Worm (Caenorhabditis elegans) whole organism, L4/young adult: ENCODE data around the gene nex-4.

Experiments
- W03F9.2 ChIP-seq: fragments of 150-350 bp; optimal IDR thresholded peaks from 2 replicates; lab custom pipeline; 2014; ENCODE audit warnings: missing biosample characterization, missing genetic modification characterization
- dao-5 ChIP-seq: sonication (generic microtip); optimal IDR thresholded peaks from 2 replicates; lab custom pipeline; 2016; ENCODE audit warnings: missing genotype, missing genetic modification characterization, moderate library complexity, missing compliant biosample characterization
- him-1 ChIP-seq: sonication (generic microtip); optimal IDR thresholded peaks from 2 replicates; lab custom pipeline; 2016; ENCODE audit warnings: missing genotype, missing genetic modification reagents, missing genetic modification characterization, missing compliant biosample characterization

nex-4 gene

DNA sequence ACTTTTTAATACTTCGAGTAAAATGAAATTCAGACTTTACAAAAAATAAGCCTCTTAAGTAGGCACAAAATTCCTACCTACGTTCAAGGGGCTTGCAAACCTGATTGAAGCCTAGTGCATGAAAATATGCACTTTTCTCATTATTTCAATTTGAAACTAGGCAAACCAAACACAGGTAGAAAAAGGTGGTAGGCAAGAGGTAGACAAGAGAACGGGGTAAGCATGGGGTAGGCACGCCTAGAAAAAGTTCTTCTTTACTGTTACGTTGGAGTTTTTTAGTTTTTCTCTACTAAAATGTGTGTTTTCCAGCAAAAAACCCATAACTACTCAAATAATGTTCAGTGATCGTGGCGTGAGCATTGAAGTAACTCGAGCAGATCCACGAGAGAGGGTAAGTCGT lies at the start of gene nex-4:
nex-4 (plus strand) TSS at position 301 of the 400 bp plus-strand sequence.
- no peak for TF ChIP-seq dao-5 (tag; lab: Kevin White, UChicago)
- TF ChIP-seq W03F9.2 (tag; lab: Kevin White, UChicago): no peak
- no peak for TF ChIP-seq him-1 (tag; lab: Kevin White, UChicago)

DNA sequence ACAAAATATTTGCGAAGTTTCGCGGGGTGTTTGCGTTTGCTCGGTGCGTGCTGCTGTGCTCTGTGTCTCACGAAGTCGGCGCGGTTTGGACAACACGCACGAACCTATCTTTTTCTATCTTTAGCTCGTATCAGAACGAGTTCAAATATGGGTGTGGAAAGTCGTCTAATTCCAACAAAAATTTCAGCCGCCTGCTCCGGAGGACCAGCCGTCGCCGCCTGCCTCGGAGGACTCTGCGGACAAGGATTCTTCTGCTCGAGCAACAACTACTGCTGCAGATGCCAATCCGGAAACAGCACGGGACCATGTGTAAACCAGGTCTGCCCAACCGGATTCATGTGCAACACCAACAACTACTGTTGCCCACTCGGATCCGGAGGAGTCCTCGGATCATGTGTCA lies 49.3 kb upstream of the nex-4 start:
- no peak for TF ChIP-seq him-1 (tag; lab: Kevin White, UChicago)
- TF ChIP-seq W03F9.2 (tag; lab: Kevin White, UChicago): no peak
- no peak for TF ChIP-seq dao-5 (tag; lab: Kevin White, UChicago)

DNA sequence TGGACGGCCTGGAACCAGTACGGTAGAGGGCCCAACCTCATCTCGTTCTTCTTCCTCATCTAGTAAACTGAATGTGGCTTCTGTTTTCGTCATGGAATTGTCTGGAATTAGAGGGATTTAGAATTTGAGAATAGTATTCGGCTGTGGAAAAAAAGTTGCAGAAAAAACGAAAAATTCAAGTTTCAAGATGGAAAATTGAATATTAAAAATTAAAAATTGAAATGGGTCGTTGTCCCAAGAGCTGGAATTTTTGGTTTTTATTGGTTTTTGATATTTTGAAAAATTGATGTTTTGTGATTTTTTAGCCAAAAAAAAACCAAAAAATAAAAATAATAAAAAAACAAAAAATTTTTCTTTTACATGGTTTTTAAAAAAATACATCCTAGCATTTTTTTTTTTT lies 45.4 kb upstream of the nex-4 start, which contains the start of gene R02F11.3:
R02F11.3 (minus strand) TSS at position 101 of the 400 bp plus-strand sequence.
- TF ChIP-seq him-1 (tag; lab: Kevin White, UChicago) (no peak), dao-5 (tag; lab: Kevin White, UChicago) (no peak), W03F9.2 (tag; lab: Kevin White, UChicago) (no peak)

DNA sequence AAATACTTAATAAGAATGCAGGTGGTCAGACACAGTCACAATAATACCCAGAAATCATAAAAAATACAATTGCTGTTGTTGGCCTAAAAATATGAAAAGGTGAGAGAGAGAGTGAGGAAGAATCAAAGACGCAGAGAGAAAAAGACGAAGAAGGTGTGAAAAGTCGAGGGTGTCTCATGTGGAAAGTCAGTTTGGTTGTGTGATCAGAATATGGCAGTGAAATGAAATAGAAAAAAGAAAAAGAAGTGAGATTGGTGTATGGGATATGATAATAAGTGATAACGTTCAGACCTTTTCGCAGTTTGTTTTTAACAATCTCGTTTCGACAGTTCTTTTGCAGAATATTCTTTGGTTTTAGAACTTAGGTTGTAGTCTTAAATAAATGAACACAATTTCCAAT lies 44.4 kb upstream of the nex-4 start:
- TF ChIP-seq dao-5 (tag; lab: Kevin White, UChicago) (no peak), W03F9.2 (tag; lab: Kevin White, UChicago) (no peak), him-1 (tag; lab: Kevin White, UChicago) (no peak)

DNA sequence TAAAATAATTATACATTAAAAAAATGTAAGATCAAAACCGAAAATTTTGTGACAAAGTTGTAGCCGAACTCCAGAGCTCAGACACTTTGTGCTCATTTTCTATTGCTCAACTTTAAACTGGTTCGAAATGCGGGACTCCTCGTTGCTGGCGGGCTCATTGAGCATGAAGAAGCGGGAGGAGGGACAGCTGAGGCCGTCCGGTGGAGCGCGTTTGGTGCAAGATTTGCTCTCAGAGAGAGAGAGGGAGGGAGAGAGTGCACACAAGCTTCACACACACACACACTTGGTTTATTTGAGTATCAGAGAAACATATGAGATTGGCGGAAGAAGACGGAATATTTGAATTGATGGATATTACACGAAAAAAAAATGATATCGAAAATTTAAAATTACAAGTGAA lies 40.6 kb upstream of the nex-4 start:
- TF ChIP-seq W03F9.2 (tag; lab: Kevin White, UChicago) (no peak), him-1 (tag; lab: Kevin White, UChicago) (no peak)

DNA sequence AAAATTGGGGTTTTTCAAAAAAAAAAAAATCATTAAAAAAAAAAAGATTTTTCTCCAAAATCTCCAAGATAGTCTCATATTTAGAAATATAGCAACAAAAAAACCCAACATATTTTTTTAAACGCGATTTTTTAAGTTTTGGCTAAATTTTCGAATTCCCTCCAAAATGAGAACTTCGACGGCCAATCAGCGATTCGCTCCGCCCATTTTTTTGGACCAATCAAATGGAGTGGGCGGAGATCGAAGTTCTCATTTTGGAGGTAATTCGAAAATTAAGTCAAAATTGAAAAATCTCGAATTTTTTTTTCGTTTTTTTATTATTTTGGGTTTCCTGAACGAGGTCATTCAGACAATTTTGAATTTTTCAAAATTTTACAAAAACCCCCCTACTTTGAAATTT lies 37.4 kb upstream of the nex-4 start:
- TF ChIP-seq W03F9.2 (tag; lab: Kevin White, UChicago): no peak
- no peak for TF ChIP-seq him-1 (tag; lab: Kevin White, UChicago)
- no peak for TF ChIP-seq dao-5 (tag; lab: Kevin White, UChicago)

DNA sequence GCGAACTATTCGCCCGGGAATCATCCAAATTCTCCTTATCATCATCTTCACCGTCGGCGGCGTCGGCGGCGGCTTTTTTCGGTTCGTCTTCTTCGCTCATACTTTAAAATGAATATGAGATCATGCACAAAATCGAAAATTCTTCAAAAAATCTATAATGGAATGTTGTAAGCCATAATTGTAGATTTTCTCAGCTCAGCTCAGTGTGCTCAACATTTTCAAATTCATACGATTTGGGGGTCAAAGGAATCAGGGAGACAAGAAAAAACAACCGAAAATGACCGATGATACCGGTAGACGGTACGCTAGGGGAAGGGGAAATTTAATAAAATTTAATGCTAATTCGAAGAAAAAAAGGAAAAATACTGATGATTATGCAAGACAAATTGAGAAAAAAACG lies 32.7 kb upstream of the nex-4 start, which contains the start of gene ccep-97:
ccep-97 (minus strand) TSS at position 101 of the 400 bp plus-strand sequence.
- TF ChIP-seq dao-5 (tag; lab: Kevin White, UChicago) (no peak), him-1 (tag; lab: Kevin White, UChicago) (no peak), W03F9.2 (tag; lab: Kevin White, UChicago) (no peak)

DNA sequence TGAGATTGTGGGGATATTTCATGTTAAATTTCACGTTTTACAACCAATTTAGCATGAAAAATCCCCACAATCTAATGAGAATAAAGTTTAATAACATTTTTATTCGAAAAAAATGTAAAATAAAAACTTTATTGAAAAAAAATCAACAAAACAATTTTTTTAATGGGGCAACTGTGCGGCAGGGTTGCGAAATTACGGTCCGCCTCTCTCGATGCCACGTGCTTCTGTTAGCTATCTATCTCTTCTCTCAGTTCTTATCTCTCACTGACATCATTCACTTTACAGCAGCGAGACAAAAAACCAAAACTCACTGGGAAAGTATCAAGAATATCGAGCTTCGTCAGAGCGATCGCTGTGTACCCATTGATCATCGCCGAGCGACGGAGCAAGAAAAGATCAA lies 30.6 kb upstream of the nex-4 start:
- no peak for TF ChIP-seq him-1 (tag; lab: Kevin White, UChicago)
- no peak for TF ChIP-seq dao-5 (tag; lab: Kevin White, UChicago)
- no peak for TF ChIP-seq W03F9.2 (tag; lab: Kevin White, UChicago)

DNA sequence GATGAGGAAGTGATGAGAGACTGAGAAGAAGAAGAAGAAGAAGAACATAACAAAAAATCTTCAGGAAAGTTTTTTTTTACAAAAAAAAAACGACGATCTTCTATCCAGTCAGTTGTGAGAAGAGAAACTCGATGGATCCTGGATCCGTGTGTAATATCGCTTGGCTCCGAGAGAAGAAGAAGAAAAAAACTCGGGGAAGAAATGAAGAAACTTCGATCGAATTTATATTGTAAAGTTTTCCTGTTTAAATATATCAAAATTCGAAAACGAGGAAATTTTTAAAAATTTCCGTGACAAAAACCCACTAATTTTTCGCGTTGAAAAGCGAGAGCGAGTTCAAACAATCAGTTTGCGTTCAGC lies 27.9 kb upstream of the nex-4 start, which contains the start of gene adss-1:
adss-1 (minus strand) TSS at position 101 of the 360 bp plus-strand sequence.
- TF ChIP-seq dao-5 (tag; lab: Kevin White, UChicago): no peak
- no peak for TF ChIP-seq W03F9.2 (tag; lab: Kevin White, UChicago)
- TF ChIP-seq him-1 (tag; lab: Kevin White, UChicago): no peak

DNA sequence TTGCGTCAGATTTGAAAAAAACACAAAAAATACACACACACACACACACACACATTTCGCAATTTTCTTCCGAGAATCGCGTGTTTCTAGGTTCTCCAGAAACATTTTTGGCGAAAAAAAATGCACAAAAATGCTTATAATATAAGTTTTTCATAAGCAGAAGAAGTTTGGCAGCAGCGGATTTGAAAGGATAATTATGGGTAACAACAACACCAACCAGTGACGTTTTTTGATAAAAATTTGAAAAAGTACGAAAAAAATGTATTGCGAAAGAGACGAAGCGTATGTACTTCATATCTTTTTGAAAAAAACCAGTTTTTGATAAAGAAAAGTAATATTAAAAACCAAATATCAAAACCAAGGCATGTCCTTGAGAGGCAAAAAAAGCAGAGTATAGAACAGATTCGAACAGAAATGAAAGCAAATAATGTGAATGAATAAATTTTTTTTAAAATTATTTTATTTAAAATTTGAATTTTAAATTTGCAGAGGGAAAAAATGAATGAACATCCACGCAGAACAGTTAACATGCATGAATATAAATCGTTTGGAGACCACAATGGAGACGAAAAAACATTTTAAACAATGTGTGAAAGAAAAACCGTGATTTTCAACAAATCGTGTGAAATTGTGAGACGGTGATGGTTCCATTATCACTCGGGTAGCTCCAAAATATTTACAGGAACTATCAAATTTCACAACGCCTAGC lies 27.4 kb upstream of the nex-4 start:
- peak; percentile 11 for TF ChIP-seq W03F9.2 (tag; lab: Kevin White, UChicago)
- TF ChIP-seq dao-5 (tag; lab: Kevin White, UChicago): no peak
- TF ChIP-seq him-1 (tag; lab: Kevin White, UChicago): peak; percentile 0

DNA sequence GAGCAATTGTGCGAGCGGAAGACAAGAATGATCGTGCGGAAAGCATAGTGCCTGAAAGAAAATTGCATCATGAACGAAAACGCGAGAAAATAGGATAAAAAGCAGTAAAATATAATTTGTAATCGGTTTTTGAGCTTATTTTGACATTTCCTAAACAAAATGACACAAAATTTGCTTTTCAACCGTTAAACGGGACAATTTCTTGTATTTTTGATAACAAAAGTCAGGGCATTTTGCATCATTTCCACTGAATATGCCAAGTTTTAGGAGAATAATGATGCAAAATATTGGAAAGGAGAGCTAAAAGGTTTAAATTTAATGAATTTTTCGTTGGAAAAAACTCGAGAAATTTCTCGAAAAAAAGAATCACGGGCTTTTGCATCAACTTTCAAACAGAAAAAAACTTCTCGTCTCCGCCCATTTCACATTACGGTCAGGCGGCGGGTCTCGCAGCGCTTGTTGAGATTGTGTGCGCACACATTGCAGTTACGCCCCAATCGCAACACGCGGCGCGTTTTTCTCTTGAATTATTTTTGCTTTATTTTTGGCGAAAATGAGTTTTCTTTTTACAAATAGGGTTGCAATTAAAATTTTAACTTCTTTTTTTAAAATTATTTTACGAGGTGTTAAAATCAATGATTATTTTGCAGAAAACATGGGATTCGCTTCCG lies 24.4 kb upstream of the nex-4 start, which contains the start of the genes hsp-6 and C37H5.5:
hsp-6 (minus strand) TSS at position 51 of the 671 bp plus-strand sequence.
C37H5.5 (plus strand) TSS at position 651 of the 671 bp plus-strand sequence.
- TF ChIP-seq him-1 (tag; lab: Kevin White, UChicago) (peak; percentile 14), W03F9.2 (tag; lab: Kevin White, UChicago) (peak; percentile 93), dao-5 (tag; lab: Kevin White, UChicago) (no peak)

DNA sequence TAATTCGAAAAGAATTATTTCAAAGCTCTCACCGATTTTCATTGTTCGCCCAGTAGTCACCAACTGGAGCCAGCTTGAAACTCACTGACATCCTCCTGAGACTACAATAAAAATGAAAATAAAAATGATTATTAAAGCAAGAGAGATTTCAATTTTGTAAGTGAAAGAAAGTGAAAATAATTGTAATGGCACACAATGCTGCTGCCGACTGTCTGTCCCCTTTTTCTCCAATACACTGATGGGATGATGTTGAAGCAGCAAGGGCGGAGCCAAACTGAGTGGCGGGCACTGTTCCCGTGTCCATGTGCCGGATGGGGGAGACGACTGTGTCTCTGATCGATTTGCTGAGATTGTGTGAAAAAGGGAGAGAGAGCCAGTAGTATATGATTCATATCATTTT lies 17.0 kb upstream of the nex-4 start, which contains the start of gene C37H5.14:
C37H5.14 (minus strand) TSS at position 101 of the 400 bp plus-strand sequence.
- TF ChIP-seq him-1 (tag; lab: Kevin White, UChicago) (no peak), dao-5 (tag; lab: Kevin White, UChicago) (no peak), W03F9.2 (tag; lab: Kevin White, UChicago) (no peak)

DNA sequence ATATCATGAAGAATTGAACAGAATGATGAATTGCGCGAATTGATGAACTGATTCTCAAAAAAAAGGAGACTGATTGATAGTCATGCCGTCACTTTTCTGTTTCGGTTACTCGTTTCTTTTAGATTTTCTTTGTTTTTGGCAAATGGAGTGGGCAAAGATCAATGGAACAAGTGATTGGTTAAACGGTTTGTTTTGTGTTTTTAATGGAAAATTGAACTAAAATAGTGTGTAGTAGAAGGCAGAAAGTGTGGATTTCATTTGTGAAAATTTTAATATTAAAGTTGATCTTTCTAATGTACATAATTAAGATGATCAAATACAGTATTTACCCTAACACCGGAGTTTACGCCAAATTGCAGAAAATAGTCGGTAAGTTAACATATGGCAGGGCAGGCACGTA lies 11.3 kb upstream of the nex-4 start, which contains the start of gene nas-9:
nas-9 (minus strand) TSS at position 101 of the 400 bp plus-strand sequence.
- no peak for TF ChIP-seq dao-5 (tag; lab: Kevin White, UChicago)
- no peak for TF ChIP-seq W03F9.2 (tag; lab: Kevin White, UChicago)
- TF ChIP-seq him-1 (tag; lab: Kevin White, UChicago): no peak
